Worm (Caenorhabditis elegans) whole organism, L4/young adult: ENCODE measurements around the gene igeg-2.
"Not testable (repeated sequence)": the region's sequence is repeated elsewhere in the genome, so short reads cannot be mapped to it uniquely, and the experiment has no call there.

Experiments
- W03F9.2 ChIP-seq: fragments of 150-350 bp; optimal IDR thresholded peaks from 2 replicates; lab custom pipeline; 2014; ENCODE audit warnings: missing biosample characterization, missing genetic modification characterization
- dao-5 ChIP-seq: sonication (generic microtip); optimal IDR thresholded peaks from 2 replicates; lab custom pipeline; 2016; ENCODE audit warnings: missing genotype, missing genetic modification characterization, moderate library complexity, missing compliant biosample characterization
- him-1 ChIP-seq: sonication (generic microtip); optimal IDR thresholded peaks from 2 replicates; lab custom pipeline; 2016; ENCODE audit warnings: missing genotype, missing genetic modification reagents, missing genetic modification characterization, missing compliant biosample characterization

The igeg-2 gene

ce11 chrX:11463005-11463404, 16.6 kb upstream of the igeg-2 start:
- TF ChIP-seq dao-5 (tag; lab: Kevin White, UChicago) (no peak), W03F9.2 (tag; lab: Kevin White, UChicago) (no peak), him-1 (no peak)

DNA sequence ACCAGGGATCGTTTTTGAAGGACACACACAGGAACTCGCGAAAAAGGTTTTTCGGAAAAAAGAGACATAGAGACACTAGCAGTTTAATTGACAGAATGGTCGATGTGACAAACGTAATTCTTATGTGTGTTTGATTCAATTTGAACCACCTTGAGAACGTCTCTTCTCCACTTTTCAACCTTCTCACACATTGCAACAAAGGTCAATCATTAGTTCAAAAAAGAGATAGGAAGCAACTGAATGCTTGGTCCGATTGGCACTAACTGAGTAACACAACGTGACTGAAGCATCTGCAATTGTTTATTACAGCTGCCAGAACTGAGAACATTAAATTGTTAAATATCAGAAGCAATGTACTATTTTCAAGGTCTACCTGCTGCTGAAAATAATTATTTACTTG, 15.7 kb upstream of the igeg-2 start:
- TF ChIP-seq W03F9.2 (tag; lab: Kevin White, UChicago) (no peak), dao-5 (tag; lab: Kevin White, UChicago) (no peak), him-1 (no peak)

ce11 chrX:11461545-11461944, 15.1 kb upstream of the igeg-2 start:
- no peak for TF ChIP-seq W03F9.2 (tag; lab: Kevin White, UChicago)

ce11 chrX:11456665-11457064, 10.2 kb upstream of the igeg-2 start:
- TF ChIP-seq W03F9.2 (tag; lab: Kevin White, UChicago) = no peak
- no peak for TF ChIP-seq him-1
- no peak for TF ChIP-seq dao-5 (tag; lab: Kevin White, UChicago)

DNA sequence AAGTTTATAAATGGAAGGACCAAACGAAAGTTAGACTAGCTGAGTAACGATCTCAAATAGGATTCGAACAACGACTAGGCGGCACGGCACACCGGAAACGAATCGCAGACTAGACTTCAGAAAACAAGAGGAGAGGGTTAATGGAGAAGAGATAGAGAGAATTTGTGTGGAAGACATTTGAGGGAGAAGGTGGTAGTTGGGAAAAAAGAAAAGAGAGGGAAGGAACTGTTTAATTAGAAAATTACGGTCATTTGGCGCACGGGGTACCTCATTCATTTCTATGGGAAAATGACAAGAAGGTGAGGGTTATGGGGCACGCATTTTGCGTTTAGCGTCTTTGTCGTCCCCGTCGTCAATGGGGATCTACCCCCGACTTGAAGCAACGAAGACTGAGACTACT, 7.8 kb upstream of the igeg-2 start, which contains the start of gene F48C5.2:
TSS of gene F48C5.2 (minus strand) at position 101 of the 400 bp plus-strand sequence.
- TF ChIP-seq dao-5 (tag; lab: Kevin White, UChicago) = no peak
- no peak for TF ChIP-seq W03F9.2 (tag; lab: Kevin White, UChicago)
- TF ChIP-seq him-1 = no peak

DNA sequence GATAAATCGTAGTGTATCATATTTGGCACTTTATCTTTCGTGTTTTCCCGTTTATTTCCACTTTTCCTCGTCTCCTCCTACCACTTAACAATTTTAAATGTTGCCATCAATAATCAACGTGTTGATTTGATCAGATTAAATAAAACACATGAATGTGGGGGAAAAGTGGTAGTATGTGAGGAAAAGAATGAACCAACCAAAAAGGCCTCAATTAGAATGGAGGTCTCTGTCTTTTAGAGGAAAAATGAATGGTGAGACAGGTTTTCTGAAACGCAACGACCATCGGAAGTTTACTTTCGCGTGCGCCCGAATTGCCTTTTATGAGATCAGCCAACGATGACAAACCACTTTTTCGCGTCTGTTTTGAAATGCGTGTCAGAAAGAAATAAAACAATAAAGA, 5.9 kb upstream of the igeg-2 start:
- TF ChIP-seq him-1 (no peak), W03F9.2 (tag; lab: Kevin White, UChicago) (no peak), dao-5 (tag; lab: Kevin White, UChicago) (no peak)

ce11 chrX:11450261-11450660, 3.8 kb upstream of the igeg-2 start:
- TF ChIP-seq him-1 = no peak
- TF ChIP-seq dao-5 (tag; lab: Kevin White, UChicago) = no peak
- TF ChIP-seq W03F9.2 (tag; lab: Kevin White, UChicago) = no peak

- no peak for TF ChIP-seq dao-5 (tag; lab: Kevin White, UChicago)
- no peak for TF ChIP-seq W03F9.2 (tag; lab: Kevin White, UChicago)
- TF ChIP-seq him-1 = no peak
Observed at ce11 chrX:11447695-11448094, 1.3 kb upstream of the igeg-2 start.

ce11 chrX:11439740-11440139, 6.7 kb downstream of the igeg-2 start, which contains the start of gene F46C3.7:
F46C3.7 (plus strand) TSS chrX:11440040.
- TF ChIP-seq dao-5 (tag; lab: Kevin White, UChicago); W03F9.2 (tag; lab: Kevin White, UChicago); him-1: not testable (repeated sequence)

ce11 chrX:11437716-11438115, 8.7 kb downstream of the igeg-2 start:
- TF ChIP-seq dao-5 (tag; lab: Kevin White, UChicago) (no peak), W03F9.2 (tag; lab: Kevin White, UChicago) (no peak), him-1 (no peak)

- TF ChIP-seq W03F9.2 (tag; lab: Kevin White, UChicago) (no peak), dao-5 (tag; lab: Kevin White, UChicago) (no peak), him-1 (no peak)
Observed at ce11 chrX:11435488-11435887, 10.9 kb downstream of the igeg-2 start.

DNA sequence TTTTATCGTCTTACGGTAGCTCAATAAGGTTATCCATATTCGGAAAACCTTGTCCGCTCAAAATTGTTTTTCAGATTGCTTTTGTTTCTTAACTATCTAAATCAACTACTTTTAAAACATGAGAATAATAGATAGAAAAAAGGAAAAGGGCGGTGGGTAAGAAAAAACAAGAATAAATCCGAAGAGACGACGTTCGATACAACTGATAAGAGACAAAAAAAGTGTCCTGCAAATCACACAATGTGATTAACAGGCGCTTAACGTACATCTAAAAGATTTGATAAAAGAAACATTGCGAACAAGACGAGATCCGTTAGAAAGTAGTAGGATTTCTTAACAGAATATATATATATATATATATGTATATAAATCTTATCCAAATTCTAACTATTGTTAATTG, 12.9 kb downstream of the igeg-2 start, which contains the start of gene hum-4:
TSS of gene hum-4 (minus strand) at position 101 of the 400 bp plus-strand sequence.
- TF ChIP-seq him-1 (no peak), W03F9.2 (tag; lab: Kevin White, UChicago) (no peak), dao-5 (tag; lab: Kevin White, UChicago) (no peak)

DNA sequence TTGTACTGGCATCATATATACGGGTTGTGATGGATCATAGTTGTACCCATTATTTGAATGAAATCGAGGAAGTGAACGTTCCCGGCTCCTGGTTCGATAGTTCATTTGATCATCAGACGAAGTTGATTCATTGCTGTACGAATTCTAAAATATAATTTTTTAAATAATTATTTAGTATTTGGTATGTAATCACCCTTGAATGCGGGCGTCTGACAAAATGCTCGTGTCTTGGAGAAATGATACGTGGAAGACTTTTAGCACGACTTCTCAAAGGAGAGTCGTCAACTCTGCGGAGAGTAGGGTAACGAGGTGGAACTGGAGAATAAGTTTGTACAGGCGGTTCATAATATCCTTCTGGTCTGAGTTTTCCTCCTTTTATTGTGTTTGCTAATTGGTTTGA, 18.9 kb downstream of the igeg-2 start:
- TF ChIP-seq W03F9.2 (tag; lab: Kevin White, UChicago) (no peak), him-1 (no peak), dao-5 (tag; lab: Kevin White, UChicago) (no peak)

ce11 chrX:11426647-11427046, 19.8 kb downstream of the igeg-2 start:
- no peak for TF ChIP-seq him-1
- TF ChIP-seq dao-5 (tag; lab: Kevin White, UChicago) = no peak
- TF ChIP-seq W03F9.2 (tag; lab: Kevin White, UChicago) = no peak

- TF ChIP-seq W03F9.2 (tag; lab: Kevin White, UChicago) = no peak
- TF ChIP-seq dao-5 (tag; lab: Kevin White, UChicago) = no peak
- TF ChIP-seq him-1 = no peak
Observed at ce11 chrX:11419988-11420387, 26.4 kb downstream of the igeg-2 start, which contains the start of gene F46C3.6. F46C3.6 (minus strand) TSS chrX:11420074.
